Worm (Caenorhabditis elegans) whole organism, L1 larva: Measurements from ENCODE around the gene fntb-1.

Source experiments
- egl-27 ChIP-seq, 2 experiments: fragments of 150-350 bp in 1 of 2; sonication (generic microtip); optimal IDR thresholded peaks; 3 replicates each; lab custom pipeline; 2017 to 2018; ENCODE audit warnings: missing biosample characterization in 2 of 2, missing genetic modification characterization in 2 of 2, missing genetic modification reagents in 2 of 2
- lin-39 ChIP-seq: fragments of 150-350 bp; optimal IDR thresholded peaks from 2 replicates; lab custom pipeline; 2014; ENCODE audit warnings: missing biosample characterization, missing genetic modification reagents, missing genetic modification characterization
- nhr-11 ChIP-seq: fragments of 150-350 bp; optimal IDR thresholded peaks from 2 replicates; lab custom pipeline; 2014; ENCODE audit warnings: missing biosample characterization, missing genetic modification characterization
- nhr-28 ChIP-seq: fragments of 150-350 bp; optimal IDR thresholded peaks from 2 replicates; lab custom pipeline; 2014; ENCODE audit warnings: missing biosample characterization, missing genetic modification characterization
- pqm-1 ChIP-seq: sonication (generic microtip); optimal IDR thresholded peaks from 3 replicates; lab custom pipeline; 2017; ENCODE audit warnings: missing biosample characterization, missing genetic modification characterization
- sox-4 ChIP-seq: sonication (generic microtip); optimal IDR thresholded peaks from 2 replicates; lab custom pipeline; 2016; ENCODE audit warnings: missing genetic modification characterization, missing compliant biosample characterization
- unc-62 ChIP-seq: fragments of 150-350 bp; optimal IDR thresholded peaks from 2 replicates; lab custom pipeline; 2014; ENCODE audit warnings: missing biosample characterization, missing genetic modification reagents, missing genetic modification characterization
- ztf-11 ChIP-seq, 2 experiments: sonication (generic microtip); optimal IDR thresholded peaks; 2 replicates each; lab custom pipeline; 2016 to 2017; ENCODE audit warnings: missing genetic modification characterization in 2 of 2, missing biosample characterization in 1 of 2, missing compliant biosample characterization in 1 of 2

- TF ChIP-seq lin-39, result no peak
- no peak for TF ChIP-seq ztf-11 (tag; optimal IDR thresholded peaks at IDR 0.05; lab: Kevin White, UChicago)
- no peak for TF ChIP-seq nhr-11
- no peak for TF ChIP-seq nhr-28 (tag; lab: Kevin White, UChicago)
- no peak for TF ChIP-seq egl-27 (tag; optimal IDR thresholded peaks at IDR 0.05; lab: Kevin White, UChicago)
- TF ChIP-seq pqm-1, result no peak
- TF ChIP-seq sox-4, result no peak
- TF ChIP-seq unc-62 (GFP tag; lab: Kevin White, UChicago), result no peak
These were observed 16.9 kb downstream of the fntb-1 start, which contains the start of gene F08H9.4 for ce11 chrV:14464368-14464767.
